Worm (Caenorhabditis elegans): ENCODE results near the gene col-130.

DNA sequence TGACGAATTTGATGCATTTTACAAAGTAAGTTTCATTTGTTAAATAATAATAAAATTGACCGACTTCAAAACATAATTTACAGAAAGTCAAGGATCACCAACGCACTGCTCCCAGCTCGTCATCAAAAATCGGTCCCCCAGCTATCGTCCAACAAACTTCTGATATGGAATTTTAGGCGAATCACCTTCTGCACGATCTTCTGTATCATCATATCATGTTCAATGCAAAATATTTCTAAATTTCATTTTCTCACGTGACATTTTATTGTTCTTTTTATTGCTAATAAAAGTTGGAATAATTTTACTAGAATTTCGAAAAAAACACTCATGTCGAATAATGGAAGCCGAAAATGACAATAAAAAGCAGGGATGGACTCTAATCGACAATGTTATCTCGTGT lies 18.1 kb downstream of the col-130 start, which contains the start of gene acl-13:
- TF ChIP-seq blmp-1 (tag; optimal IDR thresholded peaks at IDR 0.05; ENCODE audit: insufficient read depth) (no peak), lsy-2 (tag; optimal IDR thresholded peaks at IDR 0.05) (no peak), ztf-4 (tag; optimal IDR thresholded peaks at IDR 0.05) (no peak), peb-1 (tag; optimal IDR thresholded peaks at IDR 0.05) (no peak), nhr-12 (tag; optimal IDR thresholded peaks at IDR 0.05) (no peak), mdl-1 (tag; optimal IDR thresholded peaks at IDR 0.05) (no peak), sma-9 (GFP tag; optimal IDR thresholded peaks at IDR 0.05) (no peak), sma-9 (tag; optimal IDR thresholded peaks at IDR 0.05) (no peak), ztf-11 (tag; optimal IDR thresholded peaks at IDR 0.05) (no peak), nhr-77 (tag; optimal IDR thresholded peaks at IDR 0.05) (no peak), nhr-237 (tag; optimal IDR thresholded peaks at IDR 0.05) (no peak), snpc-4 (tag; optimal IDR thresholded peaks at IDR 0.05) (no peak), zag-1 (tag; optimal IDR thresholded peaks at IDR 0.05) (no peak), elt-3 (tag; optimal IDR thresholded peaks at IDR 0.05) (no peak), nhr-25 (tag; optimal IDR thresholded peaks at IDR 0.05) (no peak)
